Fruit fly (Drosophila melanogaster): ENCODE measurements around the gene Usp47.
A peak's percentile ranks its signal among the peaks of the same experiment; 100 is the strongest.

Usp47 gene

dm6 chr3L:5731639-5732038 is 21.1 kb upstream of the Usp47 start:
- TF ChIP-seq CG1621 (tag; optimal IDR thresholded peaks at IDR 0.05) (no peak), CG6276 (GFP tag; optimal IDR thresholded peaks at IDR 0.05) (no peak), CG11294 (GFP tag; IDR thresholded peaks at IDR 0.05) (no peak), Sox15 (GFP tag; optimal IDR thresholded peaks at IDR 0.05) (no peak), lz (GFP tag; optimal IDR thresholded peaks at IDR 0.05) (no peak)

- TF ChIP-seq CG6276 (GFP tag; optimal IDR thresholded peaks at IDR 0.05) (no peak), lz (GFP tag; optimal IDR thresholded peaks at IDR 0.05) (no peak), fkh (GFP tag; optimal IDR thresholded peaks at IDR 0.05) (no peak), CG34406 (GFP tag; optimal IDR thresholded peaks at IDR 0.05) (no peak), topi (GFP tag; optimal IDR thresholded peaks at IDR 0.05) (no peak), fd85E (GFP tag; optimal IDR thresholded peaks at IDR 0.05) (no peak), cyc (GFP tag; optimal IDR thresholded peaks at IDR 0.05) (no peak), CG6808 (GFP tag; optimal IDR thresholded peaks at IDR 0.05) (peak; percentile 35), CG16779 (tag; optimal IDR thresholded peaks at IDR 0.05) (no peak), Sox15 (GFP tag; optimal IDR thresholded peaks at IDR 0.05) (no peak), Sox102F (GFP tag; optimal IDR thresholded peaks at IDR 0.05) (no peak), OdsH (GFP tag; optimal IDR thresholded peaks at IDR 0.05) (no peak), CG11902 (GFP tag; optimal IDR thresholded peaks at IDR 0.05) (no peak), CG11294 (GFP tag; IDR thresholded peaks at IDR 0.05) (no peak), CG3032 (tag; optimal IDR thresholded peaks at IDR 0.05) (no peak), CG10631 (GFP tag; optimal IDR thresholded peaks at IDR 0.05) (no peak), svp (GFP tag) (peak; percentile 55), Sox14 (GFP tag; optimal IDR thresholded peaks at IDR 0.05) (peak; percentile 0), Blimp-1 (GFP tag; optimal IDR thresholded peaks at IDR 0.05) (no peak), Eip78C (GFP tag) (peak; percentile 4), CG4318 (GFP tag; optimal IDR thresholded peaks at IDR 0.05) (no peak), CG7368 (GFP tag; optimal IDR thresholded peaks at IDR 0.05) (no peak), Gug (GFP tag; IDR thresholded peaks at IDR 0.05) (no peak), dsx (GFP tag; optimal IDR thresholded peaks at IDR 0.05; ENCODE audit: poor library complexity, severe bottlenecking) (peak; percentile 35), Hr39 (GFP tag; optimal IDR thresholded peaks at IDR 0.05) (no peak), spab (GFP tag; optimal IDR thresholded peaks at IDR 0.05) (no peak), Lpt (GFP tag; optimal IDR thresholded peaks at IDR 0.05) (no peak), Eip93F (GFP tag; optimal IDR thresholded peaks at IDR 0.05) (no peak)
These were observed 3.0 kb upstream of the Usp47 start for dm6 chr3L:5749616-5750336.

- no peak for TF ChIP-seq Hr38 (GFP tag; optimal IDR thresholded peaks at IDR 0.05)
- no peak for TF ChIP-seq eg (GFP tag; IDR thresholded peaks at IDR 0.05)
- TF ChIP-seq CG8319 (GFP tag; optimal IDR thresholded peaks at IDR 0.05) = no peak
- no peak for TF ChIP-seq Sox102F (GFP tag; optimal IDR thresholded peaks at IDR 0.05)
- TF ChIP-seq achi (GFP tag; optimal IDR thresholded peaks at IDR 0.05) = no peak
- no peak for TF ChIP-seq CG6276 (GFP tag; optimal IDR thresholded peaks at IDR 0.05)
- no peak for TF ChIP-seq Lpt (GFP tag; optimal IDR thresholded peaks at IDR 0.05)
- no peak for TF ChIP-seq CG11294 (GFP tag; IDR thresholded peaks at IDR 0.05)
- no peak for TF ChIP-seq CG8119 (GFP tag; IDR thresholded peaks at IDR 0.05)
- TF ChIP-seq CG6792 (GFP tag; optimal IDR thresholded peaks at IDR 0.05) = no peak
- no peak for TF ChIP-seq acj6 (GFP tag; optimal IDR thresholded peaks at IDR 0.05)
- TF ChIP-seq CG7368 (GFP tag; optimal IDR thresholded peaks at IDR 0.05) = no peak
- no peak for TF ChIP-seq CG1621 (tag; optimal IDR thresholded peaks at IDR 0.05)
- TF ChIP-seq CG15336 (GFP tag; IDR thresholded peaks at IDR 0.05) = no peak
- no peak for TF ChIP-seq Gug (GFP tag; IDR thresholded peaks at IDR 0.05)
- no peak for TF ChIP-seq pdm3 (GFP tag; optimal IDR thresholded peaks at IDR 0.05)
- no peak for TF ChIP-seq fkh (GFP tag; optimal IDR thresholded peaks at IDR 0.05)
- no peak for TF ChIP-seq CG10631 (GFP tag; optimal IDR thresholded peaks at IDR 0.05)
These were observed 1.4 kb upstream of the Usp47 start for dm6 chr3L:5751417-5751739.

Data from whole organism, prepupa.